Fruit fly (Drosophila melanogaster) whole organism, embryonic: ENCODE results near the gene ND-B16.6.

Experiments
- CG12236 ChIP-seq: fragments of 200-800 bp; sonication (Bioruptor generic); optimal IDR thresholded peaks from 2 replicates; lab custom pipeline; 2016; ENCODE audit warnings: missing biosample characterization, missing genetic modification characterization
- CG13424 ChIP-seq: fragments of 200-800 bp; sonication (Bioruptor generic); optimal IDR thresholded peaks from 2 replicates; lab custom pipeline; 2019; ENCODE audit warnings: missing biosample characterization, mild to moderate bottlenecking, missing genetic modification characterization, moderate library complexity
- CG13624 ChIP-seq: fragments of 200-800 bp; sonication (Bioruptor generic); optimal IDR thresholded peaks from 2 replicates; lab custom pipeline; 2016; ENCODE audit warnings: missing biosample characterization, missing genetic modification characterization
- CG15696 ChIP-seq: fragments of 200-800 bp; sonication (Bioruptor generic); optimal IDR thresholded peaks from 2 replicates; lab custom pipeline; 2019; ENCODE audit warnings: missing biosample characterization, mild to moderate bottlenecking, missing genetic modification characterization, moderate library complexity
- CG17328 ChIP-seq: fragments of 200-800 bp; sonication (Bioruptor generic); IDR thresholded peaks from 2 replicates; pipeline ENCODE4 v1.3.6; 2022; ENCODE audit warnings: missing biosample characterization, missing genetic modification characterization
- CG17361 ChIP-seq: fragments of 200-800 bp; sonication (Bioruptor generic); IDR thresholded peaks from 3 replicates; pipeline ENCODE4 v1.3.6; 2022; ENCODE audit warnings: missing biosample characterization, missing genetic modification characterization
- CG17912 ChIP-seq: fragments of 200-800 bp; sonication (Bioruptor generic); optimal IDR thresholded peaks from 2 replicates; lab custom pipeline; 2018; ENCODE audit warnings: missing biosample characterization, mild to moderate bottlenecking, missing genetic modification characterization
- CG2129 ChIP-seq: fragments of 200-800 bp; sonication (Bioruptor generic); IDR thresholded peaks from 2 replicates; pipeline ENCODE4 v1.3.6; 2022; ENCODE audit warnings: missing biosample characterization, missing genetic modification characterization; ENCODE audit not compliant: partially characterized antibody
- CG2875 ChIP-seq: fragments of 200-800 bp; sonication (Bioruptor generic); optimal IDR thresholded peaks from 2 replicates; lab custom pipeline; 2017; ENCODE audit warnings: missing biosample characterization, mild to moderate bottlenecking, missing genetic modification characterization, missing genetic modification reagents
- CG3726 ChIP-seq: fragments of 200-800 bp; sonication (Bioruptor generic); IDR thresholded peaks from 3 replicates; pipeline ENCODE4, ENCODE4 v1.3.6; 2022; ENCODE audit warnings: missing biosample characterization, missing genetic modification characterization
- CG4360 ChIP-seq: fragments of 200-800 bp; sonication (Bioruptor generic); IDR thresholded peaks from 2 replicates; pipeline ENCODE4 v1.3.6; 2022; ENCODE audit warnings: missing biosample characterization, missing genetic modification characterization
- CG43689 ChIP-seq: fragments of 200-800 bp; sonication (Bioruptor generic); IDR thresholded peaks from 2 replicates; pipeline ENCODE4 v1.3.6; 2022; ENCODE audit warnings: missing biosample characterization, missing genetic modification characterization
- CG6654 ChIP-seq: fragments of 200-800 bp; sonication (Bioruptor generic); optimal IDR thresholded peaks from 2 replicates; lab custom pipeline; 2017; ENCODE audit warnings: missing biosample characterization, mild to moderate bottlenecking, missing genetic modification characterization
- CG8281 ChIP-seq: fragments of 200-800 bp; sonication (Bioruptor generic); optimal IDR thresholded peaks from 2 replicates; lab custom pipeline; 2018; ENCODE audit warnings: missing biosample characterization, mild to moderate bottlenecking, missing genetic modification characterization, moderate library complexity
- CG9727 ChIP-seq: fragments of 200-800 bp; sonication (Bioruptor generic); optimal IDR thresholded peaks from 3 replicates; lab custom pipeline; 2017; ENCODE audit warnings: missing biosample characterization, mild to moderate bottlenecking, missing genetic modification characterization
- CG9876 ChIP-seq: fragments of 200-800 bp; sonication (Bioruptor generic); optimal IDR thresholded peaks from 2 replicates; lab custom pipeline; 2016; ENCODE audit warnings: missing biosample characterization, missing genetic modification characterization
- CTCF ChIP-seq: fragments of 200-800 bp; sonication (Bioruptor generic); optimal IDR thresholded peaks from 2 replicates; lab custom pipeline; 2017; ENCODE audit warnings: missing biosample characterization, mild to moderate bottlenecking, missing genetic modification characterization, moderate library complexity
- D19B ChIP-seq: fragments of 200-800 bp; sonication (Bioruptor generic); optimal IDR thresholded peaks from 2 replicates; lab custom pipeline; 2017; ENCODE audit warnings: missing biosample characterization, mild to moderate bottlenecking, missing genetic modification characterization
- Drgx ChIP-seq: fragments of 200-800 bp; sonication (Bioruptor generic); IDR thresholded peaks from 2 replicates; pipeline ENCODE4 v1.3.6; 2022; ENCODE audit warnings: missing biosample characterization, missing genetic modification characterization
- Ets65A ChIP-seq: fragments of 200-800 bp; sonication (Bioruptor generic); peaks from one replicate; lab custom pipeline; 2016; ENCODE audit warnings: missing biosample characterization, missing genetic modification characterization
- Fer2 ChIP-seq: fragments of 200-800 bp; sonication (Bioruptor generic); optimal IDR thresholded peaks from 2 replicates; lab custom pipeline; 2018; ENCODE audit warnings: missing biosample characterization, mild to moderate bottlenecking, missing genetic modification characterization, moderate library complexity
- Fer3 ChIP-seq: fragments of 200-800 bp; sonication (Bioruptor generic); optimal IDR thresholded peaks from 2 replicates; lab custom pipeline; 2018; ENCODE audit warnings: missing biosample characterization, mild to moderate bottlenecking, missing genetic modification characterization, moderate library complexity
- Hr78 ChIP-seq, 2 experiments: fragments of 200-800 bp in 1 of 2; fragments of >200 bp in 1 of 2; sonication (Bioruptor generic) in 1 of 2; optimal IDR thresholded peaks; 2 replicates each; lab custom pipeline; 2017 to 2019; ENCODE audit warnings: missing biosample characterization in 2 of 2, missing genetic modification characterization in 2 of 2, mild to moderate bottlenecking in 1 of 2, moderate library complexity in 1 of 2
- Nf-YC ChIP-seq: fragments of 200-800 bp; optimal IDR thresholded peaks from 3 replicates; lab custom pipeline; 2019; ENCODE audit warnings: missing biosample characterization, mild to moderate bottlenecking, missing genetic modification characterization, moderate library complexity
- Oli ChIP-seq: fragments of 200-800 bp; sonication (Bioruptor generic); optimal IDR thresholded peaks from 2 replicates; lab custom pipeline; 2018; ENCODE audit warnings: missing biosample characterization, mild to moderate bottlenecking, missing genetic modification characterization, moderate library complexity
- Sin3A ChIP-seq: fragments of >200 bp; optimal IDR thresholded peaks from 2 replicates; lab custom pipeline; 2018
- bowl ChIP-seq: fragments of 200-800 bp; sonication (Bioruptor generic); IDR thresholded peaks from 2 replicates; pipeline ENCODE4 v1.3.6; 2022; ENCODE audit warnings: missing biosample characterization, missing genetic modification characterization
- btn ChIP-seq: fragments of 200-800 bp; sonication (Bioruptor generic); optimal IDR thresholded peaks from 2 replicates; lab custom pipeline; 2016; ENCODE audit warnings: missing biosample characterization, missing genetic modification characterization
- cad ChIP-seq: fragments of >200 bp; optimal IDR thresholded peaks from 2 replicates; lab custom pipeline; 2017; ENCODE audit warnings: missing biosample characterization, missing genetic modification characterization
- ci ChIP-seq: fragments of 200-800 bp; sonication (Bioruptor generic); IDR thresholded peaks from 3 replicates; pipeline ENCODE4 v1.3.6; 2022; ENCODE audit warnings: missing biosample characterization, missing genetic modification characterization
- corto ChIP-seq: fragments of 200-800 bp; sonication (Bioruptor generic); optimal IDR thresholded peaks from 2 replicates; lab custom pipeline; 2016; ENCODE audit warnings: missing biosample characterization, mild to moderate bottlenecking, missing genetic modification characterization, moderate library complexity
- cwo ChIP-seq: fragments of 200-800 bp; sonication (Bioruptor generic); optimal IDR thresholded peaks from 3 replicates; lab custom pipeline; 2017; ENCODE audit warnings: missing biosample characterization, missing genetic modification characterization, mild to moderate bottlenecking, moderate library complexity, missing genetic modification reagents
- disco-r ChIP-seq: fragments of 200-800 bp; sonication (Bioruptor generic); optimal IDR thresholded peaks from 2 replicates; lab custom pipeline; 2016; ENCODE audit warnings: missing biosample characterization, missing genetic modification characterization
- dmrt11E ChIP-seq: fragments of 200-800 bp; sonication (Bioruptor generic); optimal IDR thresholded peaks from 3 replicates; lab custom pipeline; 2018; ENCODE audit warnings: missing biosample characterization, mild to moderate bottlenecking, missing genetic modification characterization, moderate library complexity
- en ChIP-seq: fragments of 200-800 bp; sonication (Bioruptor generic); optimal IDR thresholded peaks from 2 replicates; lab custom pipeline; 2016; ENCODE audit warnings: missing biosample characterization, missing genetic modification characterization
- gcm2 ChIP-seq: fragments of 200-800 bp; sonication (Bioruptor generic); optimal IDR thresholded peaks from 2 replicates; lab custom pipeline; 2016; ENCODE audit warnings: missing biosample characterization, missing genetic modification characterization
- ham ChIP-seq: fragments of 200-800 bp; sonication (Bioruptor generic); IDR thresholded peaks from 2 replicates; pipeline ENCODE4 v1.3.6; 2022; ENCODE audit warnings: missing biosample characterization, missing genetic modification characterization
- lbe ChIP-seq: fragments of 200-800 bp; sonication (Bioruptor generic); optimal IDR thresholded peaks from 2 replicates; lab custom pipeline; 2016; ENCODE audit warnings: missing biosample characterization, mild to moderate bottlenecking, missing genetic modification characterization
- nau ChIP-seq: fragments of 200-800 bp; sonication (Bioruptor generic); optimal IDR thresholded peaks from 3 replicates; lab custom pipeline; 2017; ENCODE audit warnings: missing biosample characterization, mild to moderate bottlenecking, missing genetic modification characterization, missing genetic modification reagents
- nmo ChIP-seq: fragments of 200-800 bp; sonication (Bioruptor generic); optimal IDR thresholded peaks from 2 replicates; lab custom pipeline; 2018; ENCODE audit warnings: missing biosample characterization, mild to moderate bottlenecking, missing genetic modification characterization, moderate library complexity
- oc ChIP-seq: fragments of 200-800 bp; sonication (Bioruptor generic); optimal IDR thresholded peaks from 2 replicates; lab custom pipeline; 2018; ENCODE audit warnings: missing biosample characterization, mild to moderate bottlenecking, missing genetic modification characterization, moderate library complexity
- peb ChIP-seq: fragments of 200-800 bp; sonication (Bioruptor generic); IDR thresholded peaks from 2 replicates; pipeline ENCODE4 v1.3.6; 2022; ENCODE audit warnings: missing biosample characterization, missing genetic modification characterization
- ranshi ChIP-seq: fragments of 200-800 bp; sonication (Bioruptor generic); IDR thresholded peaks from 2 replicates; pipeline ENCODE4 v1.3.6; 2022; ENCODE audit warnings: missing biosample characterization, missing genetic modification characterization
- row ChIP-seq: fragments of 200-800 bp; sonication (Bioruptor generic); IDR thresholded peaks from 3 replicates; pipeline ENCODE4 v1.3.6; 2022; ENCODE audit warnings: missing biosample characterization, missing genetic modification characterization
- sd ChIP-seq: fragments of 200-800 bp; sonication (Bioruptor generic); optimal IDR thresholded peaks from 3 replicates; lab custom pipeline; 2018; ENCODE audit warnings: missing biosample characterization, mild to moderate bottlenecking, missing genetic modification characterization, moderate library complexity
- sr ChIP-seq: fragments of 200-800 bp; sonication (Bioruptor generic); IDR thresholded peaks from 3 replicates; pipeline ENCODE4 v1.3.6; 2022; ENCODE audit warnings: missing biosample characterization, missing genetic modification characterization
- unpg ChIP-seq: fragments of 200-800 bp; sonication (Bioruptor generic); optimal IDR thresholded peaks from 3 replicates; lab custom pipeline; 2018; ENCODE audit warnings: missing biosample characterization, mild to moderate bottlenecking, missing genetic modification characterization, moderate library complexity
- wor ChIP-seq: fragments of 200-800 bp; sonication (Bioruptor generic); IDR thresholded peaks from 2 replicates; pipeline ENCODE4 v1.3.6; 2022; ENCODE audit warnings: missing biosample characterization, missing genetic modification characterization
- zen ChIP-seq: fragments of 200-800 bp; sonication (Bioruptor generic); optimal IDR thresholded peaks from 3 replicates; lab custom pipeline; 2018; ENCODE audit warnings: missing biosample characterization, mild to moderate bottlenecking, missing genetic modification characterization, moderate library complexity

Gene ND-B16.6

DNA sequence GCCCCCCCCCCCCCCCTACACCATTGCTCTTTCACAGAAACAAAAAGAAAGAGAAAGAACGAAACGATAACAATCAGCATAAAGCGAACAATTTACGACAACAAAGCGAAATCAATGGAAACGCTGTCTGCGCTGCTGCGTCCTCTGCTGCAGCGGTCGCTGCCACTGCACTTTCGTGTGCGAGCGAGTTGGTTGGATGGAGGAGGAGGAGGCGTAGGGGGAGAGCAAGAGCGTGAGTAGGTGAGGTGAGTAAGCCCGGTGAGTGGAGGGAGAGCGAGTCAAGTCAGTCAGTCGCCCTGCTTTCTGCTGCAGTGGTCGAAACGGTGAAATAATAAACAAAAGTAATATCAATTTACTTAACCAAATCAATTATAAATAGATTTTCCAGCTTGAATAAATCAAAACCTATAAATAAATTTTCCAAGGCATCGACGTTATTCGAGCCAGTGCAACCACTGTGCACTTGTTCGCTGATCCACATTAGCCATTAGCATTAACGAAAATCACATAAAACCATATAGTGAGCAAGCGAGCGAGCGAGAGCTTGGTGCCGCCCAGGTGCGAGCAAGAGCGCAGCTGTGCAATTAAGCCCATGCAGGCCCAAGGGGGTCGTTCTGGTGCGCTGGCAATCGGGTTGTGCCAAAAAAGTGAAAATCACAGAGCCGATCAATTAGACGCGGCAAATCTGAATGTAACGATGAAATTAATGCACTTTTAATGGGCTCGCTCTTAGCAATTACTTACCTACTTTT lies 6.2 kb downstream of the ND-B16.6 start (continued):
- TF ChIP-seq zen (tag; lab: Kevin White, UChicago): no peak
- TF ChIP-seq nau (GFP tag; lab: Kevin White, UChicago): no peak
- no peak for TF ChIP-seq CG13424 (tag; lab: Kevin White, UChicago)
- peak; percentile 11 for TF ChIP-seq CG2875 (GFP tag; lab: Kevin White, UChicago)
- TF ChIP-seq wor (GFP tag; lab: Robert Waterston, UW): peak; percentile 74
- peak; percentile 10 for TF ChIP-seq Oli (tag; lab: Kevin White, UChicago)
- TF ChIP-seq peb (GFP tag; lab: Robert Waterston, UW): peak; percentile 74
- no peak for TF ChIP-seq CG3726 (GFP tag; lab: Robert Waterston, UW)
- TF ChIP-seq CG12236 (GFP tag; lab: Kevin White, UChicago): no peak
- no peak for TF ChIP-seq Nf-YC (tag; lab: Kevin White, UChicago)
- TF ChIP-seq CG9876 (GFP tag; lab: Kevin White, UChicago): no peak
- no peak for TF ChIP-seq en (GFP tag; lab: Kevin White, UChicago)
- TF ChIP-seq dmrt11E: no peak
- no peak for TF ChIP-seq CG15696 (tag; lab: Kevin White, UChicago)
- TF ChIP-seq Drgx (GFP tag; lab: Robert Waterston, UW): peak; percentile 96
- no peak for TF ChIP-seq sd

DNA sequence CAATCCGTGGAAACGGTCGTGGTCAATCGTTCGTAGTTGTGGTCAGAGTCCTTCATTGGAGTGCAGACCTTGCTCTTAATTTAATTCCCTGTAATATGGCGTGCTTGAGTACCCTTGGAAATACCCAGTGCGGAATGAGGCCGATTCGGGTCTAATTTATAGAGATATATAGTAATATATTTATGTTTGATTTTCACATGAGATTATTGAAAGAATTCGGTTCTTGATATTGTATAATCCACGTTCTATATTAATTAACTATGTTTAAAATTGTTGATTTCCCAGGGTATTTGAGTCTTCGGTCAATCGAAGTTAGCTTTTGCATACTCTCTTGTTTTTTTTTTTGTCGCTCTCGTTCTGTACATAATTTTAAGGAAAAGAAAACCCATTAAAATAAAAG lies 6.9 kb downstream of the ND-B16.6 start:
- TF ChIP-seq D19B (GFP tag; lab: Kevin White, UChicago): peak; percentile 39
- TF ChIP-seq CTCF (GFP tag; lab: Kevin White, UChicago): no peak
- no peak for TF ChIP-seq ranshi (GFP tag; lab: Robert Waterston, UW)
- TF ChIP-seq CG8281 (tag; lab: Kevin White, UChicago): no peak
- no peak for TF ChIP-seq oc (tag; lab: Kevin White, UChicago)
- peak; percentile 18 for TF ChIP-seq corto (GFP tag; lab: Kevin White, UChicago)
- no peak for TF ChIP-seq sr (GFP tag; lab: Robert Waterston, UW)
- TF ChIP-seq Sin3A: no peak
- TF ChIP-seq gcm2: no peak
- TF ChIP-seq Fer3 (tag; lab: Kevin White, UChicago): no peak
- TF ChIP-seq row (GFP tag; lab: Robert Waterston, UW): 0 out of 3 replicates have a peak, but pooled peaks have one; percentile 16
- TF ChIP-seq btn (GFP tag; lab: Kevin White, UChicago): no peak
- no peak for TF ChIP-seq CG4360
- no peak for TF ChIP-seq ham (GFP tag; lab: Robert Waterston, UW)
- peak; percentile 60 for TF ChIP-seq lbe (GFP tag; lab: Kevin White, UChicago)
- TF ChIP-seq Fer2 (tag; lab: Kevin White, UChicago): no peak
- TF ChIP-seq Ets65A (GFP tag; lab: Kevin White, UChicago): peak; percentile 15
- no peak for TF ChIP-seq CG9727 (GFP tag; lab: Kevin White, UChicago)
- TF ChIP-seq CG17328 (GFP tag; lab: Robert Waterston, UW): no peak
- TF ChIP-seq wor (GFP tag; lab: Robert Waterston, UW): no peak
- TF ChIP-seq, all 482 proteins: peak for 5

DNA sequence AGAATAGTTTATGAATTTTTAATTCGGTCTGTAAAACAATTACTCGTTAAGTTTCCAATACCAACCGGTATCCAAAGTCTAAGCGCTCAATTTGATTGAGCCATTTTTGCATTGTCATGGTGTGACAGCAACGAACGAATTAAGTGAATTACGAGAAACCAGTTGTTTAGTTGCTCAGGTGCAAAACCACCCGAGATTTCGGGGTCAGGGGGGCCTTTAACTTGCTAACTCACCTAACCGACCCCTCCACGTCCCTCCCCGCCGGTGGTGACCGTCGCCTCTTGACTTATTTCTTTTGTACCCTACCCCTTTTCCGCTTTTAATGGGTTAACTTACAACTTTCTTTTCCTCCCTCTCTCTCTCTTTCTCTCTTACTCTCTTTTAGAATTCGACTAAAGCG lies 8.5 kb downstream of the ND-B16.6 start:
- TF ChIP-seq CG6654 (GFP tag; lab: Kevin White, UChicago): no peak
- TF ChIP-seq Drgx (GFP tag; lab: Robert Waterston, UW): no peak
- TF ChIP-seq ci (GFP tag; lab: Robert Waterston, UW): no peak
- no peak for TF ChIP-seq CG2129 (GFP tag; lab: Robert Waterston, UW)
- no peak for TF ChIP-seq nmo (GFP tag; lab: Kevin White, UChicago)
- no peak for TF ChIP-seq cwo (GFP tag; lab: Kevin White, UChicago)
- TF ChIP-seq Hr78 (GFP tag; optimal IDR thresholded peaks at IDR 0.05; lab: Kevin White, UChicago): peak in 1 of 2 experiments; percentile 7
- TF ChIP-seq bowl (GFP tag; lab: Robert Waterston, UW): no peak
- TF ChIP-seq CG17912 (GFP tag; lab: Kevin White, UChicago): no peak
- TF ChIP-seq CG13624 (GFP tag; lab: Kevin White, UChicago): no peak
- no peak for TF ChIP-seq unpg (GFP tag; lab: Kevin White, UChicago)
- no peak for TF ChIP-seq Oli (tag; lab: Kevin White, UChicago)
- TF ChIP-seq cad (GFP tag; lab: Kevin White, UChicago): no peak
- no peak for TF ChIP-seq CG17361 (GFP tag; lab: Robert Waterston, UW)
- TF ChIP-seq CG43689: no peak
- peak; percentile 5 for TF ChIP-seq oc (tag; lab: Kevin White, UChicago)
- TF ChIP-seq disco-r (GFP tag; lab: Kevin White, UChicago): no peak
